Worm (Caenorhabditis elegans): ENCODE measurements around the gene clec-48.

Gene clec-48

ce11 chrV:18179663-18180062 lies 21.8 kb downstream of the clec-48 start, which contains the start of gene C31G12.1:
C31G12.1 (plus strand) TSS chrV:18179963.
- TF ChIP-seq skn-1 (tag; optimal IDR thresholded peaks at IDR 0.05) (no peak), fkh-10 (GFP tag; optimal IDR thresholded peaks at IDR 0.05) (no peak), elt-1 (tag; optimal IDR thresholded peaks at IDR 0.05) (no peak), fos-1 (tag; optimal IDR thresholded peaks at IDR 0.05) (no peak), sea-2 (GFP tag; optimal IDR thresholded peaks at IDR 0.05) (no peak), jun-1 (tag; optimal IDR thresholded peaks at IDR 0.05) (no peak), ZK546.5 (tag; optimal IDR thresholded peaks at IDR 0.05) (no peak), nhr-28 (tag; optimal IDR thresholded peaks at IDR 0.05) (no peak)

ce11 chrV:18184910-18185309 lies 27.1 kb downstream of the clec-48 start, which contains the start of gene C31G12.3:
C31G12.3 (plus strand) TSS chrV:18185210.
- no peak for TF ChIP-seq nhr-76 (tag; optimal IDR thresholded peaks at IDR 0.05)
- TF ChIP-seq fos-1 (tag; optimal IDR thresholded peaks at IDR 0.05), result no peak
- TF ChIP-seq skn-1 (tag; optimal IDR thresholded peaks at IDR 0.05), result no peak
- no peak for TF ChIP-seq ZK546.5 (tag; optimal IDR thresholded peaks at IDR 0.05)
- no peak for TF ChIP-seq nhr-11 (tag; optimal IDR thresholded peaks at IDR 0.05)
- TF ChIP-seq egl-5 (tag; optimal IDR thresholded peaks at IDR 0.05), result no peak
- TF ChIP-seq nfya-1 (tag; optimal IDR thresholded peaks at IDR 0.05; ENCODE audit: insufficient read depth), result no peak
- no peak for TF ChIP-seq fkh-10 (GFP tag; optimal IDR thresholded peaks at IDR 0.05)
- TF ChIP-seq ama-1 (optimal IDR thresholded peaks at IDR 0.05), result no peak
- TF ChIP-seq elt-3 (tag; optimal IDR thresholded peaks at IDR 0.05), result no peak
- TF ChIP-seq nhr-67 (tag; optimal IDR thresholded peaks at IDR 0.05), result no peak
- TF ChIP-seq nhr-28 (tag; optimal IDR thresholded peaks at IDR 0.05), result no peak
- no peak for TF ChIP-seq ceh-82 (tag; optimal IDR thresholded peaks at IDR 0.05)
- TF ChIP-seq ceh-28 (tag; optimal IDR thresholded peaks at IDR 0.05), result no peak

- no peak for TF ChIP-seq egl-5 (tag; optimal IDR thresholded peaks at IDR 0.05)
- TF ChIP-seq fos-1 (tag; optimal IDR thresholded peaks at IDR 0.05), result no peak
- TF ChIP-seq lin-15B (tag; optimal IDR thresholded peaks at IDR 0.05), result no peak
- TF ChIP-seq nhr-67 (tag; optimal IDR thresholded peaks at IDR 0.05), result no peak
- TF ChIP-seq nhr-25 (tag; optimal IDR thresholded peaks at IDR 0.05), result no peak
- TF ChIP-seq sea-2 (GFP tag; optimal IDR thresholded peaks at IDR 0.05), result no peak
- TF ChIP-seq nhr-77 (tag; optimal IDR thresholded peaks at IDR 0.05), result no peak
- TF ChIP-seq nhr-76 (tag; optimal IDR thresholded peaks at IDR 0.05), result no peak
- no peak for TF ChIP-seq ceh-16 (tag; optimal IDR thresholded peaks at IDR 0.05)
- TF ChIP-seq nhr-237 (tag; optimal IDR thresholded peaks at IDR 0.05), result no peak
- TF ChIP-seq fkh-10 (GFP tag; optimal IDR thresholded peaks at IDR 0.05), result no peak
- no peak for TF ChIP-seq zag-1 (tag; optimal IDR thresholded peaks at IDR 0.05)
- no peak for TF ChIP-seq lin-39 (tag; optimal IDR thresholded peaks at IDR 0.05)
These were observed 30.5 kb downstream of the clec-48 start, which contains the start of gene clec-245 for ce11 chrV:18188328-18188727. clec-245 (minus strand) TSS chrV:18188428.

- no peak for TF ChIP-seq nhr-77 (tag; optimal IDR thresholded peaks at IDR 0.05)
- no peak for TF ChIP-seq nhr-25 (tag; optimal IDR thresholded peaks at IDR 0.05)
- no peak for TF ChIP-seq ztf-4 (tag; optimal IDR thresholded peaks at IDR 0.05)
- no peak for TF ChIP-seq nhr-12 (tag; optimal IDR thresholded peaks at IDR 0.05)
- TF ChIP-seq nhr-23 (tag; optimal IDR thresholded peaks at IDR 0.05), result no peak
- TF ChIP-seq skn-1 (tag; optimal IDR thresholded peaks at IDR 0.05), result no peak
- TF ChIP-seq snpc-4 (tag; optimal IDR thresholded peaks at IDR 0.05), result no peak
- TF ChIP-seq nhr-76 (tag; optimal IDR thresholded peaks at IDR 0.05), result no peak
- TF ChIP-seq sea-2 (GFP tag; optimal IDR thresholded peaks at IDR 0.05), result no peak
- TF ChIP-seq nfya-1 (tag; optimal IDR thresholded peaks at IDR 0.05; ENCODE audit: insufficient read depth), result no peak
- no peak for TF ChIP-seq ZK546.5 (tag; optimal IDR thresholded peaks at IDR 0.05)
- no peak for TF ChIP-seq daf-12 (tag; optimal IDR thresholded peaks at IDR 0.05)
- TF ChIP-seq pha-4 (tag; optimal IDR thresholded peaks at IDR 0.05), result no peak
- TF ChIP-seq mml-1 (tag; optimal IDR thresholded peaks at IDR 0.05), result no peak
These were observed 31.4 kb downstream of the clec-48 start, which contains the start of gene clec-246 for ce11 chrV:18189181-18189580. clec-246 (plus strand) TSS chrV:18189481.

ce11 chrV:18191128-18191527 lies 33.3 kb downstream of the clec-48 start, which contains the start of gene clec-42:
clec-42 (plus strand) TSS chrV:18191412.
- TF ChIP-seq nhr-76 (tag; optimal IDR thresholded peaks at IDR 0.05) (no peak), elt-2 (tag; optimal IDR thresholded peaks at IDR 0.05) (peak; percentile 79), jun-1 (tag; optimal IDR thresholded peaks at IDR 0.05) (peak; percentile 1), pqm-1 (tag; optimal IDR thresholded peaks at IDR 0.05) (peak; percentile 31), nfya-1 (tag; optimal IDR thresholded peaks at IDR 0.05; ENCODE audit: insufficient read depth) (no peak)
